Worm (Caenorhabditis elegans): ENCODE results near the gene C23H3.2.

Gene C23H3.2

DNA sequence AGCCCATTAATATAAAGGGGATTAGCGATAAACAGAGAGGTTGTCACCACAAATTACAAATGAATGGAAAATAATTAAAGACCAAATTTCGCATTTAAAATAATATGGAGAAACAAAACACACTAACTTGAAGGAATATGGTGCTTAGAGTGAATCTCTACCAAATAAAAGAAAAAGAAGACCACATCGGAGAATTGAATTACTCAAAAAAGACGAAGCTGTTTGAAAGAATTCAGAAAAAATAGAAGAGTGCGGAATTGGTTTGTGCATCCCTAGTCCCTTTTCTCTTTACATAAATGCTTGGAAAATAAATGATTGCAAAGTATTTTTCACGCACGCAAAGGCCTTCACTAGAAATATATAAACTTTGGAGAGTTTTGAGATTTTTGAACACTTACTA, 12.8 kb downstream of the C23H3.2 start:
- TF ChIP-seq ets-7 (tag; optimal IDR thresholded peaks at IDR 0.05), result no peak
- TF ChIP-seq hmbx-1 (tag; optimal IDR thresholded peaks at IDR 0.05), result no peak
- TF ChIP-seq ceh-36 (tag; optimal IDR thresholded peaks at IDR 0.05), result no peak
- TF ChIP-seq B0310.2 (tag; optimal IDR thresholded peaks at IDR 0.05), result no peak
- TF ChIP-seq tbx-11 (GFP tag; IDR thresholded peaks at IDR 0.05), result no peak

DNA sequence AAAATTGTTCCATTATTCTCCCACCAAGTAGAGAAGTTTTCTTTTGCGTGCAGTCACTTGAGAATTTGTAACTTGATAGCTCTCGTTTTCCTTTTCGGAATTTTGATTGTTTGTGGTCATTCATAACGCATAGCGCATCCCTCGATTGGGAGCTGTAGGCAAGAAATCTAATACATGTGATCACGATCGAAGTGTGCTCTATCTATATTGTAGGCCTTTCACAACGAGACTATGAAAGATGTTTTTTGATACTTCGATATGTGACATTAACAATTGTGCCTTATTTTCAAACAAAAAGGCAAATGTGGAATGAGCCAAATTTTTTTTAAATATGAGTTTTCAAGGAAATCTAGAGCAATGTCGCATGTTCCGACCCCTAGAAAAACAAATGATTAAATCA, 14.7 kb downstream of the C23H3.2 start:
- TF ChIP-seq tbx-11 (GFP tag; IDR thresholded peaks at IDR 0.05), result no peak
- no peak for TF ChIP-seq flt-1 (GFP tag; IDR thresholded peaks at IDR 0.05)
- no peak for TF ChIP-seq hmg-4 (GFP tag; optimal IDR thresholded peaks at IDR 0.05)
- no peak for TF ChIP-seq pes-1 (GFP tag; IDR thresholded peaks at IDR 0.05)
- no peak for TF ChIP-seq ama-1 (optimal IDR thresholded peaks at IDR 0.05)
- no peak for TF ChIP-seq ceh-13 (GFP tag; optimal IDR thresholded peaks at IDR 0.05)
- TF ChIP-seq ets-7 (tag; optimal IDR thresholded peaks at IDR 0.05), result no peak
- TF ChIP-seq ceh-36 (tag; optimal IDR thresholded peaks at IDR 0.05), result no peak
- no peak for TF ChIP-seq hnd-1 (tag; optimal IDR thresholded peaks at IDR 0.05)
- no peak for TF ChIP-seq F13C5.2 (tag; optimal IDR thresholded peaks at IDR 0.05)
- TF ChIP-seq aly-1 (tag; optimal IDR thresholded peaks at IDR 0.05), result no peak
- no peak for TF ChIP-seq B0310.2 (tag; optimal IDR thresholded peaks at IDR 0.05)
- no peak for TF ChIP-seq scrt-1 (GFP tag; IDR thresholded peaks at IDR 0.05)

DNA sequence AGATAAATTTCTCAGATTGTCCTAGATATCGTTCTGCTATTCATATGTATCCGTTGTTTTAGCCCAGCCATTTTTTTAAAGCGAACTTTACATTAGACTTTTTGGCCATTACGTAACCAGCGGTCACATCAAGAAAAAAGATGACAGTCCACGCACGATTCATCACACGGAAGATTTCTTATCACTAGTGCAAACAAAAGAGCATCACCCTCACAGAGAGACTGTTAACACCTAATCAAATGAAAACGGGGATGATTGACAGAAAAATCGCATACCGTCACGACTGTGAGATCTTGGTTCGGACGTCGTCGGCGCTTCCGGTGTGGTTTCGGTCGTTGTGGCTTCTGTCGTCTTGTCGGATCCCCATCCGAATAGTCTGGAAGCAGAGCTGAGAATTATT, 15.5 kb downstream of the C23H3.2 start:
- no peak for TF ChIP-seq tbx-37 (GFP tag; conservative IDR thresholded peaks at IDR 0.05)
- TF ChIP-seq ceh-13 (GFP tag; optimal IDR thresholded peaks at IDR 0.05), result no peak
- no peak for TF ChIP-seq ets-7 (tag; optimal IDR thresholded peaks at IDR 0.05)
- TF ChIP-seq tra-4 (tag; optimal IDR thresholded peaks at IDR 0.05), result no peak
- TF ChIP-seq tbx-11 (GFP tag; IDR thresholded peaks at IDR 0.05), result no peak
- TF ChIP-seq ceh-36 (tag; optimal IDR thresholded peaks at IDR 0.05), result no peak
- no peak for TF ChIP-seq F13C5.2 (tag; optimal IDR thresholded peaks at IDR 0.05)
- TF ChIP-seq B0310.2 (tag; optimal IDR thresholded peaks at IDR 0.05), result no peak
- TF ChIP-seq hnd-1 (tag; optimal IDR thresholded peaks at IDR 0.05), result no peak
- TF ChIP-seq hmbx-1 (tag; optimal IDR thresholded peaks at IDR 0.05), result no peak
- TF ChIP-seq hmg-4 (GFP tag; optimal IDR thresholded peaks at IDR 0.05), result no peak
- no peak for TF ChIP-seq flt-1 (GFP tag; IDR thresholded peaks at IDR 0.05)
- no peak for TF ChIP-seq ama-1 (optimal IDR thresholded peaks at IDR 0.05)
- no peak for TF ChIP-seq pes-1 (GFP tag; IDR thresholded peaks at IDR 0.05)
- TF ChIP-seq scrt-1 (GFP tag; IDR thresholded peaks at IDR 0.05), result no peak
- no peak for TF ChIP-seq aly-1 (tag; optimal IDR thresholded peaks at IDR 0.05)

DNA sequence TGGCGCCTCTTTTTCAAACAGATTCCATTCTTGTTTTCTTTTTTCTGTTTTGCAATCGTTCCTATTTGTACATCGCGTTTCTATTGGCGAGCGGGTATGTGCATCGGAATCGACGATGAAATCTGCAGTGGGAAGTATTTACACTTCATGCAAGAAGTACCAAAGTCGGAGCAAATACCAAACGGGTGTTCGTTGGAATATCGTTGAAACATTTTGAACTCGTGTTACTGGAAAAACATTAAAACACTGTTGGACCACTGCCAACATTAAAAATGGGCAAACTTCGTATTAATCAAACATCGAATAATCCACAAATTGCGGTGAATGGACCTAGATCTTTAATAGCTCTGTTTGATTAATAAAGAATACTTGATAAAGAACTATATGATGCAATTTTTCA, 18.1 kb downstream of the C23H3.2 start, which contains the start of gene C23H3.9:
Gene C23H3.9 (minus strand): TSS at position 101 of the 400 bp plus-strand sequence.
- TF ChIP-seq ets-7 (tag; optimal IDR thresholded peaks at IDR 0.05), result no peak
- no peak for TF ChIP-seq scrt-1 (GFP tag; IDR thresholded peaks at IDR 0.05)
- TF ChIP-seq ceh-13 (GFP tag; optimal IDR thresholded peaks at IDR 0.05), result no peak
- TF ChIP-seq F13C5.2 (tag; optimal IDR thresholded peaks at IDR 0.05), result no peak
- no peak for TF ChIP-seq tbx-37 (GFP tag; conservative IDR thresholded peaks at IDR 0.05)
- no peak for TF ChIP-seq aly-1 (tag; optimal IDR thresholded peaks at IDR 0.05)
- no peak for TF ChIP-seq B0310.2 (tag; optimal IDR thresholded peaks at IDR 0.05)
- TF ChIP-seq hmg-4 (GFP tag; optimal IDR thresholded peaks at IDR 0.05), result no peak
- TF ChIP-seq hmbx-1 (tag; optimal IDR thresholded peaks at IDR 0.05), result no peak
- no peak for TF ChIP-seq ceh-36 (tag; optimal IDR thresholded peaks at IDR 0.05)
- no peak for TF ChIP-seq tbx-11 (GFP tag; IDR thresholded peaks at IDR 0.05)
- no peak for TF ChIP-seq tra-4 (tag; optimal IDR thresholded peaks at IDR 0.05)
- TF ChIP-seq sea-1 (GFP tag; conservative IDR thresholded peaks at IDR 0.05), result no peak
- TF ChIP-seq hnd-1 (tag; optimal IDR thresholded peaks at IDR 0.05), result no peak
- TF ChIP-seq pes-1 (GFP tag; IDR thresholded peaks at IDR 0.05), result no peak
- TF ChIP-seq flt-1 (GFP tag; IDR thresholded peaks at IDR 0.05), result no peak

DNA sequence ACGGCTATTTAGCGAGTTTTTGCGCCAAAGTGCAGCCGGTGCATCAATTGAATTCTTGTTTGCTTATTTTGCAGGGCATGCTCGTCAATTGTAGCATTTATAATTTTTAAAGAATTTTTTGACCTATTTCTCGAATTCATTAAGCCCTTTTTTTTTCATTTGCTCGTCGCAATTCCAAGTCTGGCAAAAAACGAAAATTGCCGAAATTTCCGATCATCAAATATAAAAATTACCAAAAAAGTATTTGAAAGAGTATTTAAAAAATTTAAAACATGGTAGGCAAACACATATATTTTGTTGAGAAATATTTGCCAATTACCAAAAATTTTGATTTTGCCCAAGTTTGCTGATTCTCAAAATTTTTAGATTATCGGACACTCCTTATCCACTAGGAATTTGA, 23.0 kb downstream of the C23H3.2 start, which contains the start of gene C50D2.6:
Gene C50D2.6 (plus strand): TSS at position 301 of the 400 bp plus-strand sequence.
- no peak for TF ChIP-seq tra-4 (tag; optimal IDR thresholded peaks at IDR 0.05)
- TF ChIP-seq scrt-1 (GFP tag; IDR thresholded peaks at IDR 0.05), result no peak
- no peak for TF ChIP-seq B0310.2 (tag; optimal IDR thresholded peaks at IDR 0.05)
- no peak for TF ChIP-seq hmbx-1 (tag; optimal IDR thresholded peaks at IDR 0.05)
- TF ChIP-seq tbx-11 (GFP tag; IDR thresholded peaks at IDR 0.05), result no peak

DNA sequence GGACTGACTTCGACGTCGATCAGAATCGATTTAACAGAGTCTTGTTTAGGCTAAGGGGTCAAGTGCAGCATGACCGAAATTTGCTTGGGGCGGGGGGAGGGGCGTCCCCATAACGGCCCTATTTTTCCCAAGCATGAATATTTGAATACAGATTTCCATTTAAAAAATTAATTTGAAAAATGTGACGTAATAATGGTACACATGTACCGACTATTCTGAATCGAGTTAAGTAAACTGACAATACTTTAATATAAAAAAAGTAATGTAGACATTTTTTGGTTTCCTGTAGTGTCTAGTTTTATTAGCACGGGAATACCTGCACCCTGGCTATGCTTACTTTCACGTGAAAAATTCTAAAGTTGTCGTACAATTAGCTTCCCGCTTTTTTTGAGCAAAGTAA, 25.7 kb downstream of the C23H3.2 start:
- TF ChIP-seq tbx-11 (GFP tag; IDR thresholded peaks at IDR 0.05) (no peak), F13C5.2 (tag; optimal IDR thresholded peaks at IDR 0.05) (no peak), aly-1 (tag; optimal IDR thresholded peaks at IDR 0.05) (no peak), B0310.2 (tag; optimal IDR thresholded peaks at IDR 0.05) (no peak), hmbx-1 (tag; optimal IDR thresholded peaks at IDR 0.05) (no peak), hmg-4 (GFP tag; optimal IDR thresholded peaks at IDR 0.05) (no peak), scrt-1 (GFP tag; IDR thresholded peaks at IDR 0.05) (no peak), tbx-37 (GFP tag; conservative IDR thresholded peaks at IDR 0.05) (no peak), ets-7 (tag; optimal IDR thresholded peaks at IDR 0.05) (no peak), ceh-36 (tag; optimal IDR thresholded peaks at IDR 0.05) (no peak), flt-1 (GFP tag; IDR thresholded peaks at IDR 0.05) (no peak)

DNA sequence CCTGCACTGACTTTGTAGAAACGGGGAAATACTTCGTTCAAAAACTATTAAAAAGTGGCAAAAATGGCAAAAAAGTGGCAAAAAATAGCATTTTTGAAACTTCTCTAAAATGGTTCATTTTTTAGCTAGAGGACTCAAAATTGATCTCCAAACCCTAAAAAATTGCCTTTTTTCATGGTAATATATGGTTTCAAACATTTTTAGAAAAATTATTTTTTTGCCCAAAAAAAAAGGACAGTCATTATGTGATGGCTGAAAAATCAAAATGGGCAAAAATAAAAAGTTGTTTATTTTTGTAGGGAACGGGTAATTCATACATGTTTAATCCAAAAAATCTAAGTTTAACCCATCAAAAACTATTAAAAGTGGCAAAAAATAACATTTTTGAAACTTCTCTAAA, 26.8 kb downstream of the C23H3.2 start:
- TF ChIP-seq scrt-1 (GFP tag; IDR thresholded peaks at IDR 0.05), result no peak
- TF ChIP-seq sea-1 (GFP tag; conservative IDR thresholded peaks at IDR 0.05), result no peak
- no peak for TF ChIP-seq ceh-36 (tag; optimal IDR thresholded peaks at IDR 0.05)
- TF ChIP-seq F13C5.2 (tag; optimal IDR thresholded peaks at IDR 0.05), result no peak
- TF ChIP-seq flt-1 (GFP tag; IDR thresholded peaks at IDR 0.05), result no peak

DNA sequence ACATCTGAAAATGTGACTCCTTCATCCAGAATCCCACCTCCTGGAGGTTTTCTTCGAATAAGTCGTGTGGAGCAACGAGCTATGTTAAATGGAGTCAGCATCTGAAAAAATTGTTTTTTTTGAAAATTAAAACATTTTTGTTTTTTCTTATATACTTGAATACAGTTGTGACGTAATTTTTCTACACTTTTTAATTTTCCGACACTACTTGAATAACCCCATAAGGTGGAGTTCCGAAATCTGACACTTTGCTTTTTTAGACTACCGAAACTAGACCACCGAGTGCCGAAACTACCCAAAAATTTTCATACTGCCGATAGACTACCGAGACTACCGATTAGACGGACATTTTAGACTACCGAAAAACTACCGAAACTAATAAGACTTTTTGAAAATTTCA, 30.3 kb downstream of the C23H3.2 start, which contains the start of gene mcat-1:
Gene mcat-1 (minus strand): TSS at position 101 of the 400 bp plus-strand sequence.
- no peak for TF ChIP-seq tbx-11 (GFP tag; IDR thresholded peaks at IDR 0.05)
- no peak for TF ChIP-seq ceh-13 (GFP tag; optimal IDR thresholded peaks at IDR 0.05)
- no peak for TF ChIP-seq hnd-1 (tag; optimal IDR thresholded peaks at IDR 0.05)
- TF ChIP-seq flt-1 (GFP tag; IDR thresholded peaks at IDR 0.05), result no peak
- no peak for TF ChIP-seq ama-1 (optimal IDR thresholded peaks at IDR 0.05)
- TF ChIP-seq hmg-4 (GFP tag; optimal IDR thresholded peaks at IDR 0.05), result no peak
- TF ChIP-seq sea-1 (GFP tag; conservative IDR thresholded peaks at IDR 0.05), result no peak
- TF ChIP-seq B0310.2 (tag; optimal IDR thresholded peaks at IDR 0.05), result no peak
- TF ChIP-seq ets-7 (tag; optimal IDR thresholded peaks at IDR 0.05), result no peak
- TF ChIP-seq F13C5.2 (tag; optimal IDR thresholded peaks at IDR 0.05), result no peak
- no peak for TF ChIP-seq hmbx-1 (tag; optimal IDR thresholded peaks at IDR 0.05)
- TF ChIP-seq tbx-37 (GFP tag; conservative IDR thresholded peaks at IDR 0.05), result no peak
- TF ChIP-seq pes-1 (GFP tag; IDR thresholded peaks at IDR 0.05), result no peak
- TF ChIP-seq aly-1 (tag; optimal IDR thresholded peaks at IDR 0.05), result no peak
- no peak for TF ChIP-seq tra-4 (tag; optimal IDR thresholded peaks at IDR 0.05)
